Fruit fly (Drosophila melanogaster): ENCODE data around the gene CG32750.

The CG32750 gene

dm6 chrX:6196339-6196738, at the start of gene CG32750:
TSS of gene CG32750 (minus strand) at chrX:6196439.
- TF ChIP-seq exex (tag; optimal IDR thresholded peaks at IDR 0.05) (peak; percentile 16), kay (GFP tag; optimal IDR thresholded peaks at IDR 0.05) (no peak), cwo (GFP tag; optimal IDR thresholded peaks at IDR 0.05) (peak; percentile 22)

- TF ChIP-seq crp (GFP tag; optimal IDR thresholded peaks at IDR 0.05) (no peak), chif (GFP tag; optimal IDR thresholded peaks at IDR 0.05) (no peak), Sin3A (optimal IDR thresholded peaks at IDR 0.05) (no peak), corto (GFP tag; optimal IDR thresholded peaks at IDR 0.05) (no peak), Adf1 (GFP tag; IDR thresholded peaks at IDR 0.05) (no peak), CG2678 (tag; optimal IDR thresholded peaks at IDR 0.05) (no peak), CG3838 (GFP tag; optimal IDR thresholded peaks at IDR 0.05) (no peak), gfzf (GFP tag; optimal IDR thresholded peaks at IDR 0.05) (no peak), gce (GFP tag; IDR thresholded peaks at IDR 0.05) (no peak), CG4730 (GFP tag; IDR thresholded peaks at IDR 0.05) (no peak), Atf-2 (GFP tag; optimal IDR thresholded peaks at IDR 0.05) (no peak), sug (tag; optimal IDR thresholded peaks at IDR 0.05) (no peak), CG2712 (tag; optimal IDR thresholded peaks at IDR 0.05) (no peak), ATbp (GFP tag; optimal IDR thresholded peaks at IDR 0.05) (no peak), Myb (GFP tag; optimal IDR thresholded peaks at IDR 0.05) (no peak), CG8281 (tag; optimal IDR thresholded peaks at IDR 0.05) (no peak), pros (GFP tag; optimal IDR thresholded peaks at IDR 0.05) (no peak)
Measured at dm6 chrX:6237015-6237414, 40.8 kb upstream of the CG32750 start, which contains the start of gene CG14445. TSS of gene CG14445 (plus strand) at chrX:6237315.

- peak; percentile 19 to 36 for TF ChIP-seq Trl (optimal IDR thresholded peaks at IDR 0.05)
- no peak for TF ChIP-seq Trl (GFP tag; optimal IDR thresholded peaks at IDR 0.05)
- TF ChIP-seq CG17186 (GFP tag; optimal IDR thresholded peaks at IDR 0.05) = no peak
- TF ChIP-seq eve (GFP tag; optimal IDR thresholded peaks at IDR 0.05) = no peak
- no peak for TF ChIP-seq Side (GFP tag; optimal IDR thresholded peaks at IDR 0.05)
- peak; percentile 62 for TF ChIP-seq cg (GFP tag; optimal IDR thresholded peaks at IDR 0.05)
- no peak for TF ChIP-seq CG4820 (GFP tag; optimal IDR thresholded peaks at IDR 0.05)
- peak; percentile 83 for TF ChIP-seq CG1832 (GFP tag; optimal IDR thresholded peaks at IDR 0.05)
Measured at dm6 chrX:6231764-6232163, 35.5 kb upstream of the CG32750 start.

dm6 chrX:6225472-6226049, 29.3 kb upstream of the CG32750 start, which contains the start of gene dtn:
TSS of gene dtn (plus strand) at chrX:6225647.
- TF ChIP-seq bbx (GFP tag; IDR thresholded peaks at IDR 0.05; ENCODE audit: partially characterized antibody) (no peak), gem (tag; optimal IDR thresholded peaks at IDR 0.05) (no peak), sob (GFP tag; IDR thresholded peaks at IDR 0.05) (0 out of 2 replicates have a peak, but pooled peaks have one; percentile 24), unc-4 (GFP tag; IDR thresholded peaks at IDR 0.05; ENCODE audit: partially characterized antibody) (0 out of 2 replicates have a peak, but pooled peaks have one; percentile 28), Optix (GFP tag; IDR thresholded peaks at IDR 0.05) (no peak), CG8924 (tag; optimal IDR thresholded peaks at IDR 0.05) (no peak), Sry-β (GFP tag; optimal IDR thresholded peaks at IDR 0.05) (no peak), zen2 (GFP tag; IDR thresholded peaks at IDR 0.05; ENCODE audit: partially characterized antibody) (no peak), gce (GFP tag; IDR thresholded peaks at IDR 0.05) (no peak), CG31388 (GFP tag; optimal IDR thresholded peaks at IDR 0.05) (no peak), wor (GFP tag; IDR thresholded peaks at IDR 0.05) (no peak), CG33213 (GFP tag; optimal IDR thresholded peaks at IDR 0.05) (no peak), Sox100B (GFP tag; optimal IDR thresholded peaks at IDR 0.05) (no peak), kah (GFP tag; optimal IDR thresholded peaks at IDR 0.05) (no peak), CG43689 (GFP tag; IDR thresholded peaks at IDR 0.05) (no peak), maf-S (GFP tag; optimal IDR thresholded peaks at IDR 0.05) (no peak), lmd (GFP tag; IDR thresholded peaks at IDR 0.05) (no peak), CG6689 (GFP tag; IDR thresholded peaks at IDR 0.05) (no peak), CG42726 (GFP tag; IDR thresholded peaks at IDR 0.05; ENCODE audit: partially characterized antibody) (no peak), CG17912 (GFP tag; optimal IDR thresholded peaks at IDR 0.05) (no peak), CG2678 (tag; optimal IDR thresholded peaks at IDR 0.05) (no peak)
